Worm (Caenorhabditis elegans) whole organism, late embryonic: ENCODE measurements around the gene popl-1.

Experiments
- C38D4.7 ChIP-seq: fragments of 200-800 bp; sonication (Bioruptor generic); optimal IDR thresholded peaks from 2 replicates; lab custom pipeline; 2018; ENCODE audit warnings: mild to moderate bottlenecking, missing genetic modification characterization, moderate library complexity, missing compliant biosample characterization
- K09A11.1 ChIP-seq: sonication (generic microtip); optimal IDR thresholded peaks from 2 replicates; lab custom pipeline; 2017; ENCODE audit warnings: antibody characterized with exemption, mild to moderate bottlenecking, missing genetic modification characterization, missing compliant biosample characterization; ENCODE audit not compliant: insufficient read depth
- T23F11.4 ChIP-seq: fragments of 200-800 bp; sonication (Bioruptor generic); optimal IDR thresholded peaks from 2 replicates; lab custom pipeline; 2018; ENCODE audit warnings: mild to moderate bottlenecking, missing genetic modification characterization, missing compliant biosample characterization
- ceh-14 ChIP-seq: sonication (generic microtip); optimal IDR thresholded peaks from 2 replicates; lab custom pipeline; 2016; ENCODE audit warnings: missing genotype, missing genetic modification characterization, missing compliant biosample characterization
- ceh-22 ChIP-seq: sonication (generic microtip); optimal IDR thresholded peaks from 2 replicates; lab custom pipeline; 2017; ENCODE audit warnings: missing biosample characterization, missing genetic modification characterization
- ceh-24 ChIP-seq: sonication (generic microtip); optimal IDR thresholded peaks from 2 replicates; lab custom pipeline; 2016; ENCODE audit warnings: mild to moderate bottlenecking, missing genetic modification characterization, missing compliant biosample characterization
- ceh-30 ChIP-seq: fragments of 150-350 bp; optimal IDR thresholded peaks from 2 replicates; lab custom pipeline; 2014; ENCODE audit warnings: missing biosample characterization, missing genetic modification characterization
- ceh-45 ChIP-seq: fragments of 200-800 bp; sonication (Bioruptor generic); IDR thresholded peaks from 2 replicates; pipeline ENCODE4 v1.3.6; 2022; ENCODE audit warnings: missing genetic modification reagents, missing genetic modification characterization, missing compliant biosample characterization
- ceh-6 ChIP-seq: fragments of 200-800 bp; sonication (Bioruptor generic); optimal IDR thresholded peaks from 2 replicates; lab custom pipeline; 2018; ENCODE audit warnings: mild to moderate bottlenecking, missing genetic modification characterization, missing compliant biosample characterization
- che-1 ChIP-seq: sonication (generic microtip); optimal IDR thresholded peaks from 2 replicates; lab custom pipeline; 2016; ENCODE audit warnings: mild to moderate bottlenecking, missing genetic modification characterization, missing compliant biosample characterization
- dve-1 ChIP-seq: sonication (generic microtip); optimal IDR thresholded peaks from 2 replicates; lab custom pipeline; 2017; ENCODE audit warnings: antibody characterized with exemption, mild to moderate bottlenecking, missing genetic modification characterization, missing compliant biosample characterization
- elt-4 ChIP-seq: sonication (generic microtip); optimal IDR thresholded peaks from 2 replicates; lab custom pipeline; 2016; ENCODE audit warnings: missing genetic modification characterization, missing compliant biosample characterization
- ets-4 ChIP-seq: sonication (generic microtip); optimal IDR thresholded peaks from 2 replicates; lab custom pipeline; 2016; ENCODE audit warnings: missing genetic modification characterization, missing compliant biosample characterization
- eyg-1 ChIP-seq: sonication (generic microtip); optimal IDR thresholded peaks from 2 replicates; lab custom pipeline; 2016; ENCODE audit warnings: missing genotype, missing genetic modification characterization, missing compliant biosample characterization
- fax-1 ChIP-seq: sonication (generic microtip); optimal IDR thresholded peaks from 2 replicates; lab custom pipeline; 2016; ENCODE audit warnings: missing genotype, missing genetic modification characterization, missing compliant biosample characterization
- fkh-6 ChIP-seq: sonication (generic microtip); optimal IDR thresholded peaks from 2 replicates; lab custom pipeline; 2016; ENCODE audit warnings: missing genetic modification characterization, missing compliant biosample characterization
- gmeb-2 ChIP-seq: sonication (generic microtip); optimal IDR thresholded peaks from 2 replicates; lab custom pipeline; 2016; ENCODE audit warnings: missing genetic modification characterization, inconsistent platforms, missing compliant biosample characterization
- hlh-30 ChIP-seq: sonication (generic microtip); optimal IDR thresholded peaks from 2 replicates; lab custom pipeline; 2017; ENCODE audit warnings: antibody characterized with exemption, missing genetic modification characterization, missing compliant biosample characterization; ENCODE audit not compliant: insufficient read depth
- hlh-6 ChIP-seq: sonication (generic microtip); optimal IDR thresholded peaks from 2 replicates; lab custom pipeline; 2016; ENCODE audit warnings: missing genotype, missing genetic modification characterization, missing compliant biosample characterization
- mec-3 ChIP-seq: sonication (generic microtip); optimal IDR thresholded peaks from 2 replicates; lab custom pipeline; 2016; ENCODE audit warnings: borderline replicate concordance, missing genetic modification characterization, missing compliant biosample characterization
- nfya-1 ChIP-seq: sonication (generic microtip); optimal IDR thresholded peaks from 2 replicates; lab custom pipeline; 2017; ENCODE audit warnings: missing genetic modification characterization, mild to moderate bottlenecking, missing compliant biosample characterization, antibody characterized with exemption, moderate library complexity
- nhr-11 ChIP-seq: fragments of 150-350 bp; optimal IDR thresholded peaks from 2 replicates; lab custom pipeline; 2014; ENCODE audit warnings: missing biosample characterization, missing genetic modification characterization
- nhr-232 ChIP-seq: sonication (generic microtip); optimal IDR thresholded peaks from 2 replicates; lab custom pipeline; 2016; ENCODE audit warnings: missing genetic modification characterization, missing compliant biosample characterization
- npax-4 ChIP-seq: sonication (generic microtip); optimal IDR thresholded peaks from 2 replicates; lab custom pipeline; 2016; ENCODE audit warnings: missing genetic modification characterization, missing compliant biosample characterization
- pag-3 ChIP-seq: sonication (generic microtip); optimal IDR thresholded peaks from 2 replicates; lab custom pipeline; 2016; ENCODE audit warnings: missing compliant biosample characterization, missing genetic modification characterization, borderline replicate concordance
- pha-2 ChIP-seq: sonication (generic microtip); optimal IDR thresholded peaks from 2 replicates; lab custom pipeline; 2017; ENCODE audit warnings: mild to moderate bottlenecking, missing genetic modification characterization, missing compliant biosample characterization
- pha-4 ChIP-seq: fragments of 150-350 bp; optimal IDR thresholded peaks from 2 replicates; lab custom pipeline; 2018; ENCODE audit warnings: missing biosample characterization, missing genetic modification reagents, missing genetic modification characterization
- pros-1 ChIP-seq: fragments of 150-350 bp; optimal IDR thresholded peaks from 2 replicates; lab custom pipeline; 2014; ENCODE audit warnings: missing biosample characterization, missing genetic modification reagents, missing genetic modification characterization
- ref-2 ChIP-seq: sonication (generic microtip); optimal IDR thresholded peaks from 2 replicates; lab custom pipeline; 2016; ENCODE audit warnings: missing genetic modification characterization, missing compliant biosample characterization
- sox-2 ChIP-seq: fragments of 200-800 bp; sonication (Bioruptor generic); IDR thresholded peaks from 2 replicates; pipeline ENCODE4 v1.3.6; 2022; ENCODE audit warnings: missing genetic modification reagents, missing genetic modification characterization, missing compliant biosample characterization
- sox-4 ChIP-seq: sonication (generic microtip); optimal IDR thresholded peaks from 2 replicates; lab custom pipeline; 2017; ENCODE audit warnings: mild to moderate bottlenecking, missing genetic modification characterization, inconsistent platforms, missing compliant biosample characterization
- syd-9 ChIP-seq: sonication (generic microtip); optimal IDR thresholded peaks from 2 replicates; lab custom pipeline; 2016; ENCODE audit warnings: mild to moderate bottlenecking, missing genetic modification characterization, moderate library complexity, missing compliant biosample characterization
- tbx-2 ChIP-seq: sonication (generic microtip); optimal IDR thresholded peaks from 2 replicates; lab custom pipeline; 2016; ENCODE audit warnings: missing genetic modification characterization, missing compliant biosample characterization
- unc-42 ChIP-seq: sonication (generic microtip); optimal IDR thresholded peaks from 2 replicates; lab custom pipeline; 2016; ENCODE audit warnings: missing genotype, missing genetic modification characterization, missing compliant biosample characterization
- unc-55 ChIP-seq: sonication (generic microtip); optimal IDR thresholded peaks from 2 replicates; lab custom pipeline; 2017; ENCODE audit warnings: missing biosample characterization, missing genetic modification reagents, missing genetic modification characterization
- unc-86 ChIP-seq: sonication (generic microtip); optimal IDR thresholded peaks from 2 replicates; lab custom pipeline; 2016; ENCODE audit warnings: missing genetic modification characterization, missing compliant biosample characterization

Gene popl-1

ce11 chrIII:6395706-6396232, 35.0 kb downstream of the popl-1 start, which contains the start of gene oatr-1:
Gene oatr-1, minus strand, starts transcription at chrIII:6396182.
- TF ChIP-seq npax-4 (no peak), ets-4 (no peak), ref-2 (tag; lab: Kevin White, UChicago) (no peak), ceh-6 (no peak), unc-86 (no peak), mec-3 (tag; lab: Kevin White, UChicago) (no peak), pha-2 (no peak), dve-1 (tag; lab: Kevin White, UChicago) (no peak), ceh-45 (GFP tag; lab: Robert Waterston, UW) (no peak), fkh-6 (no peak), pros-1 (tag; lab: Kevin White, UChicago) (no peak), ceh-30 (tag; lab: Kevin White, UChicago) (no peak), ceh-24 (tag; lab: Kevin White, UChicago) (no peak), nhr-11 (no peak), unc-42 (tag; lab: Kevin White, UChicago) (no peak), fax-1 (tag; lab: Kevin White, UChicago) (no peak), pag-3 (tag; lab: Kevin White, UChicago) (no peak), ceh-14 (tag; lab: Kevin White, UChicago) (no peak), T23F11.4 (GFP tag; lab: Kevin White, UChicago) (no peak), syd-9 (tag; lab: Kevin White, UChicago) (no peak)

- TF ChIP-seq fax-1 (tag; lab: Kevin White, UChicago) (no peak), unc-86 (no peak), unc-55 (GFP tag; lab: Kevin White, UChicago) (no peak), hlh-30 (tag; lab: Kevin White, UChicago) (no peak), nhr-11 (no peak), C38D4.7 (GFP tag; lab: Kevin White, UChicago) (no peak), pha-4 (no peak), ceh-6 (no peak), nhr-232 (tag; lab: Kevin White, UChicago) (no peak), T23F11.4 (GFP tag; lab: Kevin White, UChicago) (no peak), tbx-2 (no peak)
These were observed 40.1 kb downstream of the popl-1 start, which contains the start of gene smrc-1 for ce11 chrIII:6390644-6391043. Gene smrc-1, plus strand, starts transcription at chrIII:6390944.

ce11 chrIII:6389533-6389932, 41.2 kb downstream of the popl-1 start, which contains the start of gene C16A3.2:
Gene C16A3.2, plus strand, starts transcription at chrIII:6389833.
- no peak for TF ChIP-seq nhr-11
- TF ChIP-seq eyg-1 (tag; lab: Kevin White, UChicago), result no peak
- no peak for TF ChIP-seq ceh-22 (tag; lab: Kevin White, UChicago)
- no peak for TF ChIP-seq K09A11.1
- TF ChIP-seq sox-4 (tag; lab: Kevin White, UChicago), result no peak
- TF ChIP-seq C38D4.7 (GFP tag; lab: Kevin White, UChicago), result no peak
- TF ChIP-seq sox-2 (GFP tag; lab: Robert Waterston, UW), result no peak
- no peak for TF ChIP-seq fkh-6
- TF ChIP-seq elt-4 (tag; lab: Kevin White, UChicago), result no peak
- TF ChIP-seq che-1 (tag; lab: Kevin White, UChicago), result no peak

DNA sequence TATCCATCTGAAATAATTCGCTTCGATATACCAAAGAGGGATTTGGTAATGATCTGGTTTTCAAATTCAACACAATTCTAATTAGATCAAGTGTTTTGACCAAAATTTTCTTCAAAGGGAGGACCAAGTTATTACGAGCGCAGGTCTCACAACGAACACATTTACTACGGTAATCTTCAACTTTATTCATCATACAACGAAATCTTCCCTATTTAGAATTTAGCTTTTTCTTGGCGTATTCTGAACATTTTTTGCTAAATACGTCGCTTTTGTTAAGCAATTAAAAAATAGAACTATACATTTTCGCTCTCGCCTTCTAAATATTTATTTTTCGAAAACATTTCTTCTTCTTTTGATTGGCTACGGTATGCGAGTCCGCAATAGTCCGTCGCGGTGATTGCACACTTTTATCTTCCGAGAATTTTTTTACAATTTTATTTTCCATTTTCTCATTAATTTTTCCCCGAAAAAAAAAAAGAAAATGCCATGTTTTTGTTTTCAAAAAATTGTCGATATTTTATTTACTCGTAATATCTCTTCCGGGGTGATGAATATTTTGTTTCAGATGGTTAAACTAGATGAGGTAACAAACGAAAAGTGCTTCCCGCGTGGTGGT, 47.6 kb downstream of the popl-1 start, which contains the start of gene let-716:
Gene let-716, plus strand, starts transcription at position 566 of the 616 bp plus-strand sequence.
- TF ChIP-seq gmeb-2 (tag; lab: Kevin White, UChicago) (no peak), nfya-1 (peak; percentile 69), unc-42 (tag; lab: Kevin White, UChicago) (peak; percentile 2), hlh-6 (tag; lab: Kevin White, UChicago) (no peak)
- TF ChIP-seq, all 69 proteins: peak for 2
